Fruit fly (Drosophila melanogaster) S2 (cell line): ENCODE data around the gene ND-24L.

Source experiments
- CG8478 ChIP-seq: fragments of >200 bp; optimal IDR thresholded peaks from 2 replicates; lab custom pipeline; 2018
- CTCF ChIP-seq, 2 experiments: fragments of >200 bp; optimal IDR thresholded peaks; 2 replicates each; lab custom pipeline; 2018

- TF ChIP-seq CTCF (optimal IDR thresholded peaks at IDR 0.05; lab: Kevin White, UChicago) (no peak), CG8478 (no peak)
Measured at dm6 chr3L:17362940-17363339, 42.3 kb upstream of the ND-24L start.
